Worm (Caenorhabditis elegans): ENCODE data around the gene hacd-1.

DNA sequence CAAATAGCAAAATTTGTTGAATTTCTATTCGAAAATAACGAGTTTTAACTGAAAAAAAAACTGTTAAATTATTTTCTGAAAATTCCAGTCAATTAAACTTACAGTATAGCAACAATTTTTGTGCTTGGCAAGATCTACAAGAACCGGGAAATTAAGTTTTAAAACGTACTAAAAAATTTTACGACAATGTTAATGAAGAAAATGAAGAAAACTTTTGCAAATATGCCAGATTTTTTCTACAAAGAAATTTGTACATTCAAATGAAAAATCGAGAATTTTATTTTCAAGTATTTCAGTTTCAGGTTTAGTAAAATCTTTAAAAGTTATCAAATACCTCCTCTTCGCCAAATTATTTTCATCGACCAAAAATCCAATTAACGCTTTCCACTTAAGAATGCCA lies 18.1 kb upstream of the hacd-1 start, which contains the start of gene cnc-11:
- TF ChIP-seq nhr-76 (tag; optimal IDR thresholded peaks at IDR 0.05) (no peak), lin-13 (tag; optimal IDR thresholded peaks at IDR 0.05) (no peak), lsy-2 (tag; optimal IDR thresholded peaks at IDR 0.05) (no peak), elt-3 (tag; optimal IDR thresholded peaks at IDR 0.05) (no peak)
